Fruit fly (Drosophila melanogaster) whole organism, embryonic: ENCODE results near the gene CG14332.

ENCODE experiments used
- CG10209 ChIP-seq: fragments of 200-800 bp; sonication (Bioruptor generic); optimal IDR thresholded peaks from 3 replicates; lab custom pipeline; 2017; ENCODE audit warnings: missing biosample characterization, mild to moderate bottlenecking, missing genetic modification characterization, missing genetic modification reagents
- CG10366 ChIP-seq: fragments of 200-800 bp; sonication (Bioruptor generic); IDR thresholded peaks from 2 replicates; pipeline ENCODE4 v1.3.6; 2022; ENCODE audit warnings: missing biosample characterization, missing genetic modification characterization
- CG11723 ChIP-seq: fragments of 200-800 bp; sonication (Bioruptor generic); optimal IDR thresholded peaks from 2 replicates; lab custom pipeline; 2017; ENCODE audit warnings: missing biosample characterization, mild to moderate bottlenecking, missing genetic modification characterization
- CG13287 ChIP-seq: fragments of 200-800 bp; sonication (Bioruptor generic); IDR thresholded peaks from 2 replicates; pipeline ENCODE4 v1.3.6; 2022; ENCODE audit warnings: missing biosample characterization, missing genetic modification characterization; ENCODE audit not compliant: partially characterized antibody
- CG1647 ChIP-seq: fragments of 200-800 bp; sonication (Bioruptor generic); optimal IDR thresholded peaks from 3 replicates; lab custom pipeline; 2016; ENCODE audit warnings: missing biosample characterization, missing genetic modification characterization
- CG17186 ChIP-seq: fragments of 200-800 bp; sonication (Bioruptor generic); optimal IDR thresholded peaks from 3 replicates; lab custom pipeline; 2017; ENCODE audit warnings: missing biosample characterization, missing genetic modification reagents, missing genetic modification characterization
- CG17568 ChIP-seq: fragments of 200-800 bp; sonication (Bioruptor generic); optimal IDR thresholded peaks from 2 replicates; lab custom pipeline; 2018; ENCODE audit warnings: missing biosample characterization, mild to moderate bottlenecking, missing genetic modification characterization, moderate library complexity
- CG17802 ChIP-seq: fragments of 200-800 bp; sonication (Bioruptor generic); optimal IDR thresholded peaks from 2 replicates; lab custom pipeline; 2018; ENCODE audit warnings: missing biosample characterization, mild to moderate bottlenecking, missing genetic modification characterization, moderate library complexity
- CG17912 ChIP-seq: fragments of 200-800 bp; sonication (Bioruptor generic); optimal IDR thresholded peaks from 2 replicates; lab custom pipeline; 2018; ENCODE audit warnings: missing biosample characterization, mild to moderate bottlenecking, missing genetic modification characterization
- CG1832 ChIP-seq: fragments of 200-800 bp; sonication (Bioruptor generic); optimal IDR thresholded peaks from 2 replicates; lab custom pipeline; 2017; ENCODE audit warnings: missing biosample characterization, mild to moderate bottlenecking, missing genetic modification characterization, inconsistent platforms
- CG2875 ChIP-seq: fragments of 200-800 bp; sonication (Bioruptor generic); optimal IDR thresholded peaks from 2 replicates; lab custom pipeline; 2017; ENCODE audit warnings: missing biosample characterization, mild to moderate bottlenecking, missing genetic modification characterization, missing genetic modification reagents
- CG30403 ChIP-seq: fragments of 200-800 bp; sonication (Bioruptor generic); optimal IDR thresholded peaks from 3 replicates; lab custom pipeline; 2016; ENCODE audit warnings: missing biosample characterization, missing genetic modification characterization
- CG4282 ChIP-seq: fragments of 200-800 bp; sonication (Bioruptor generic); optimal IDR thresholded peaks from 2 replicates; lab custom pipeline; 2016; ENCODE audit warnings: missing biosample characterization, missing genetic modification characterization
- CG4854 ChIP-seq: fragments of 200-800 bp; sonication (Bioruptor generic); optimal IDR thresholded peaks from 2 replicates; lab custom pipeline; 2016; ENCODE audit warnings: missing biosample characterization, missing genetic modification characterization, inconsistent platforms
- CG6254 ChIP-seq: fragments of 200-800 bp; sonication (Bioruptor generic); optimal IDR thresholded peaks from 3 replicates; lab custom pipeline; 2017; ENCODE audit warnings: mild to moderate bottlenecking, missing biosample characterization, missing genetic modification reagents, missing genetic modification characterization
- CG7357 ChIP-seq: fragments of 200-800 bp; sonication (Bioruptor generic); IDR thresholded peaks from 3 replicates; pipeline ENCODE4 v1.3.6; 2022; ENCODE audit warnings: missing biosample characterization, missing genetic modification characterization
- CG7786 ChIP-seq: fragments of 200-800 bp; sonication (Bioruptor generic); optimal IDR thresholded peaks from 2 replicates; lab custom pipeline; 2016; ENCODE audit warnings: missing biosample characterization, missing genetic modification characterization
- CG8281 ChIP-seq: fragments of 200-800 bp; sonication (Bioruptor generic); optimal IDR thresholded peaks from 2 replicates; lab custom pipeline; 2018; ENCODE audit warnings: missing biosample characterization, mild to moderate bottlenecking, missing genetic modification characterization, moderate library complexity
- Gsc ChIP-seq: fragments of 200-800 bp; sonication (Bioruptor generic); IDR thresholded peaks from 2 replicates; pipeline ENCODE4 v1.3.6; 2022; ENCODE audit warnings: missing biosample characterization, missing genetic modification characterization
- Hr39 ChIP-seq: fragments of >200 bp; optimal IDR thresholded peaks from 2 replicates; lab custom pipeline; 2017
- Hsf ChIP-seq: fragments of 200-800 bp; sonication (Bioruptor generic); optimal IDR thresholded peaks from 3 replicates; lab custom pipeline; 2016; ENCODE audit warnings: missing biosample characterization, missing genetic modification characterization
- Lim3 ChIP-seq: fragments of 200-800 bp; sonication (Bioruptor generic); IDR thresholded peaks from 2 replicates; pipeline ENCODE4 v1.3.6; 2022; ENCODE audit warnings: missing biosample characterization, missing genetic modification characterization
- Lpt ChIP-seq: fragments of >200 bp; optimal IDR thresholded peaks from 2 replicates; lab custom pipeline; 2018; ENCODE audit warnings: missing biosample characterization, missing genetic modification characterization
- Myb ChIP-seq: fragments of 200-800 bp; sonication (Bioruptor generic); optimal IDR thresholded peaks from 2 replicates; lab custom pipeline; 2016; ENCODE audit warnings: missing biosample characterization, missing genetic modification characterization
- Poxn ChIP-seq: fragments of 200-800 bp; sonication (Bioruptor generic); IDR thresholded peaks from 2 replicates; pipeline ENCODE4 v1.3.6; 2022; ENCODE audit warnings: missing biosample characterization, missing genetic modification characterization
- Sin3A ChIP-seq: fragments of >200 bp; optimal IDR thresholded peaks from 2 replicates; lab custom pipeline; 2018
- YL-1 ChIP-seq: fragments of 200-800 bp; sonication (Bioruptor generic); optimal IDR thresholded peaks from 3 replicates; lab custom pipeline; 2017; ENCODE audit warnings: missing biosample characterization, mild to moderate bottlenecking, missing genetic modification characterization
- aop ChIP-seq: fragments of 200-800 bp; sonication (Bioruptor generic); IDR thresholded peaks from 2 replicates; pipeline ENCODE4 v1.3.6; 2022; ENCODE audit warnings: missing biosample characterization, missing genetic modification characterization
- cad ChIP-seq: fragments of >200 bp; optimal IDR thresholded peaks from 2 replicates; lab custom pipeline; 2017; ENCODE audit warnings: missing biosample characterization, missing genetic modification characterization
- cas ChIP-seq: fragments of 200-800 bp; sonication (Bioruptor generic); IDR thresholded peaks from 2 replicates; pipeline ENCODE4 v1.3.6; 2022; ENCODE audit warnings: missing biosample characterization, missing genetic modification characterization
- dm ChIP-seq: fragments of 200-800 bp; sonication (Bioruptor generic); optimal IDR thresholded peaks from 3 replicates; lab custom pipeline; 2016; ENCODE audit warnings: missing biosample characterization, missing genetic modification characterization
- emc ChIP-seq: fragments of 200-800 bp; sonication (Bioruptor generic); optimal IDR thresholded peaks from 2 replicates; lab custom pipeline; 2016; ENCODE audit warnings: missing biosample characterization, missing genetic modification characterization
- fd64A ChIP-seq: fragments of 200-800 bp; sonication (Bioruptor generic); optimal IDR thresholded peaks from 3 replicates; lab custom pipeline; 2018; ENCODE audit warnings: missing biosample characterization, mild to moderate bottlenecking, missing genetic modification characterization
- fd96Cb ChIP-seq: fragments of 200-800 bp; sonication (Bioruptor generic); optimal IDR thresholded peaks from 2 replicates; lab custom pipeline; 2018; ENCODE audit warnings: missing biosample characterization, mild to moderate bottlenecking, missing genetic modification characterization, moderate library complexity
- gem ChIP-seq: fragments of 200-800 bp; sonication (Bioruptor generic); optimal IDR thresholded peaks from 2 replicates; lab custom pipeline; 2019; ENCODE audit warnings: missing biosample characterization, mild to moderate bottlenecking, missing genetic modification characterization, moderate library complexity
- grau ChIP-seq: fragments of 200-800 bp; optimal IDR thresholded peaks from 3 replicates; lab custom pipeline; 2019; ENCODE audit warnings: missing biosample characterization, mild to moderate bottlenecking, missing genetic modification characterization, moderate library complexity
- grn ChIP-seq: fragments of 200-800 bp; sonication (Bioruptor generic); optimal IDR thresholded peaks from 3 replicates; lab custom pipeline; 2017; ENCODE audit warnings: missing biosample characterization, missing genetic modification characterization
- gro ChIP-seq: fragments of 200-800 bp; sonication (Bioruptor generic); optimal IDR thresholded peaks from 2 replicates; lab custom pipeline; 2016; ENCODE audit warnings: missing biosample characterization, missing genetic modification characterization
- ham ChIP-seq: fragments of 200-800 bp; sonication (Bioruptor generic); IDR thresholded peaks from 2 replicates; pipeline ENCODE4 v1.3.6; 2022; ENCODE audit warnings: missing biosample characterization, missing genetic modification characterization
- her ChIP-seq: fragments of 200-800 bp; sonication (Bioruptor generic); optimal IDR thresholded peaks from 2 replicates; lab custom pipeline; 2016; ENCODE audit warnings: missing biosample characterization, missing genetic modification characterization
- ind ChIP-seq: fragments of 200-800 bp; sonication (Bioruptor generic); optimal IDR thresholded peaks from 3 replicates; lab custom pipeline; 2016; ENCODE audit warnings: missing biosample characterization, missing genetic modification characterization
- knrl ChIP-seq: fragments of 200-800 bp; sonication (Bioruptor generic); IDR thresholded peaks from 3 replicates; pipeline ENCODE4 v1.3.6; 2022; ENCODE audit warnings: missing biosample characterization, missing genetic modification characterization; ENCODE audit not compliant: partially characterized antibody
- lov ChIP-seq, 2 experiments: fragments of 200-800 bp in 1 of 2; fragments of >200 bp in 1 of 2; sonication (Bioruptor generic) in 1 of 2; IDR thresholded peaks in 1 of 2; optimal IDR thresholded peaks in 1 of 2; 2 replicates in 1 of 2; 3 replicates in 1 of 2; pipeline versions ENCODE4 v1.3.6 to Lab custom; 2017 to 2022; ENCODE audit warnings: missing biosample characterization in 1 of 2, missing genetic modification characterization in 1 of 2
- org-1 ChIP-seq: fragments of 200-800 bp; sonication (Bioruptor generic); optimal IDR thresholded peaks from 2 replicates; lab custom pipeline; 2017; ENCODE audit warnings: missing biosample characterization, missing genetic modification characterization
- pfk ChIP-seq: fragments of 200-800 bp; sonication (Bioruptor generic); optimal IDR thresholded peaks from 2 replicates; lab custom pipeline; 2018; ENCODE audit warnings: missing biosample characterization, mild to moderate bottlenecking, missing genetic modification characterization, moderate library complexity
- scrt ChIP-seq: fragments of 200-800 bp; sonication (Bioruptor generic); optimal IDR thresholded peaks from 2 replicates; lab custom pipeline; 2018; ENCODE audit warnings: missing biosample characterization, mild to moderate bottlenecking, missing genetic modification characterization, moderate library complexity
- sens-2 ChIP-seq: fragments of 200-800 bp; sonication (Bioruptor generic); IDR thresholded peaks from 2 replicates; pipeline ENCODE4 v1.3.6; 2022; ENCODE audit warnings: missing biosample characterization, missing genetic modification characterization
- slbo ChIP-seq: fragments of 200-800 bp; sonication (Bioruptor generic); IDR thresholded peaks from 2 replicates; pipeline ENCODE4 v1.3.6; 2022; ENCODE audit warnings: missing biosample characterization, missing genetic modification characterization
- tap ChIP-seq: fragments of 200-800 bp; optimal IDR thresholded peaks from 3 replicates; lab custom pipeline; 2019; ENCODE audit warnings: missing biosample characterization, mild to moderate bottlenecking, missing genetic modification characterization, moderate library complexity
- yki ChIP-seq: fragments of >200 bp; optimal IDR thresholded peaks from 3 replicates; lab custom pipeline; 2018
- zfh1 ChIP-seq: fragments of 200-800 bp; sonication (Bioruptor generic); IDR thresholded peaks from 3 replicates; pipeline ENCODE4 v1.3.6; 2022; ENCODE audit warnings: missing biosample characterization, missing genetic modification characterization

The CG14332 gene

DNA sequence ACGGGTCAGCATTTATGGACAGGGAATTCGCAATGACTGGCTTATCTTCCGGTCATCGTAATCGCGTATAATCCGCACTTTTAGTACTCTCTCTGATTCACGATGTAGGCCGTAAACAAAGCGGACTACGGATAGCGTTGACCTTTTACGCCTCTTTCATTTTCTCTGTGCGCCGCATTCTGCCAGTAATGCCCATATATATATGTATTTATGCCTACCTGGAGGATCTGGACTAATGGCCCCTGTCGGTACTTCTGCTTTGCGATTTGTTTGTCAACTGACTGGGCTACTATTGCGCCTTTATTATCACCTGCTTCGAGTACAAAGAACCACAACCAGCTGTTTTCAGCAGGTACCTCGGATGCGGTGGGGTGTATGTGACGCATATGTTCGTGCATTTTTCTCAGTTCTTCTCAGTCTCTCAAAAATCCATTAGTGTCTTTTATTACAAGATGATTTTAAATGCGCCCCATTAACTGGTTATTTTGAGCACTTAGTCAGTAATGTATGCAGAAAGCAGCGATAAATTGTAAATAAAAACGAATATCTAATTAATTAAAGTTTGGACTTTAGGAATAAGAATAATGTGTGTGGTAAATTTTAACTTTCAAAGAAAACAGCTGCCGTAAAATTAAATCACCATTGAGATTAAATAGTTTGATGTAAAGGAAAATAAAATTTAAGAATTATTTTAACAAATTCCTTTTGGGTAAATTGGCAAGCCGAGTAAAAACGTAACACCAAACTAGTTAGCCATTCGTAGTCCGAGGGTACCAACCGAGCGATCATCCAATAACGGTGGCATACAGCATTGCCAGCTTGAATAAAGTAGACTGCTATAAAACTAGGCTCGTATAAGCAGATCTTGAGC, 27.4 kb downstream of the CG14332 start, which contains the start of gene CREG (continued):
- TF ChIP-seq Hsf (GFP tag; lab: Kevin White, UChicago) (peak; percentile 29), Poxn (GFP tag; lab: Robert Waterston, UW) (no peak), ham (GFP tag; lab: Robert Waterston, UW) (no peak), CG30403 (GFP tag; lab: Kevin White, UChicago) (peak; percentile 49), grau (tag; lab: Kevin White, UChicago) (peak; percentile 40), CG8281 (no peak), Myb (GFP tag; lab: Kevin White, UChicago) (no peak), CG7357 (GFP tag; lab: Robert Waterston, UW) (no peak), gem (tag; lab: Kevin White, UChicago) (peak; percentile 52), knrl (GFP tag; lab: Robert Waterston, UW) (no peak), Lim3 (GFP tag; lab: Robert Waterston, UW) (no peak), dm (GFP tag; lab: Kevin White, UChicago) (no peak), ind (GFP tag; lab: Kevin White, UChicago) (peak; percentile 6), cas (GFP tag; lab: Robert Waterston, UW) (no peak), CG4854 (no peak), gro (GFP tag; lab: Kevin White, UChicago) (no peak), CG11723 (GFP tag; lab: Kevin White, UChicago) (no peak), her (GFP tag; lab: Kevin White, UChicago) (no peak), scrt (GFP tag; lab: Kevin White, UChicago) (no peak), Sin3A (lab: Kevin White, UChicago) (no peak), CG10366 (GFP tag; lab: Robert Waterston, UW) (no peak; the same call in 1 of the 2 replicates), slbo (GFP tag; lab: Robert Waterston, UW) (no peak), Lpt (GFP tag; lab: Kevin White, UChicago) (no peak), CG10209 (no peak), org-1 (GFP tag; lab: Kevin White, UChicago) (peak; percentile 6), CG17912 (no peak), CG6254 (GFP tag; lab: Kevin White, UChicago) (no peak), emc (no peak), aop (no peak), fd96Cb (tag; lab: Kevin White, UChicago) (peak; percentile 13), fd64A (GFP tag; lab: Kevin White, UChicago) (no peak), lov (optimal IDR thresholded peaks at IDR 0.05; lab: Kevin White, UChicago) (no peak), lov (GFP tag; IDR thresholded peaks at IDR 0.05; lab: Robert Waterston, UW) (no peak), CG17186 (no peak), CG1647 (no peak), Gsc (no peak), sens-2 (GFP tag; lab: Robert Waterston, UW) (no peak), YL-1 (GFP tag; lab: Kevin White, UChicago) (peak; percentile 32), Hr39 (lab: Kevin White, UChicago) (no peak), yki (lab: Kevin White, UChicago) (no peak), CG13287 (no peak), CG7786 (GFP tag; lab: Kevin White, UChicago) (no peak), tap (tag; lab: Kevin White, UChicago) (no peak), pfk (no peak), zfh1 (GFP tag; lab: Robert Waterston, UW) (0 out of 3 replicates have a peak, but pooled peaks have one; percentile 38), grn (GFP tag; lab: Kevin White, UChicago) (peak; percentile 35), CG17568 (GFP tag; lab: Kevin White, UChicago) (no peak), CG1832 (GFP tag; lab: Kevin White, UChicago) (no peak), CG2875 (GFP tag; lab: Kevin White, UChicago) (no peak), CG17802 (tag; lab: Kevin White, UChicago) (no peak), CG4282 (GFP tag; lab: Kevin White, UChicago) (no peak), cad (GFP tag; lab: Kevin White, UChicago) (peak; percentile 74)
